Worm (Caenorhabditis elegans) whole organism, L2 larva: ENCODE data around the gene M01H9.10.
A peak's percentile ranks its signal among the peaks of the same experiment; 100 is the strongest.

Experiments used
- C34F6.9 ChIP-seq: fragments of 150-350 bp; optimal IDR thresholded peaks from 2 replicates; lab custom pipeline; 2014; ENCODE audit warnings: missing biosample characterization, missing genetic modification characterization
- F13H6.1 ChIP-seq: sonication (generic microtip); optimal IDR thresholded peaks from 2 replicates; lab custom pipeline; 2016; ENCODE audit warnings: missing genetic modification characterization, missing compliant biosample characterization
- R02D3.7 ChIP-seq: fragments of 150-350 bp; optimal IDR thresholded peaks from 2 replicates; lab custom pipeline; 2014; ENCODE audit warnings: missing biosample characterization, missing genetic modification characterization
- Y55F3AM.14 ChIP-seq: fragments of 200-800 bp; sonication (Bioruptor generic); optimal IDR thresholded peaks from 2 replicates; lab custom pipeline; 2018; ENCODE audit warnings: mild to moderate bottlenecking, missing genetic modification characterization, missing compliant biosample characterization
- ZK546.5 ChIP-seq: sonication (generic microtip); optimal IDR thresholded peaks from 2 replicates; lab custom pipeline; 2017; ENCODE audit warnings: missing biosample characterization, missing genetic modification characterization
- alr-1 ChIP-seq: fragments of 150-350 bp; optimal IDR thresholded peaks from 2 replicates; lab custom pipeline; 2014; ENCODE audit warnings: missing biosample characterization, missing genetic modification characterization
- aly-2 ChIP-seq: fragments of 150-350 bp; optimal IDR thresholded peaks from 2 replicates; lab custom pipeline; 2014; ENCODE audit warnings: missing biosample characterization, missing genetic modification characterization
- ama-1 ChIP-seq: fragments of 150-350 bp; optimal IDR thresholded peaks from 2 replicates; lab custom pipeline; 2018; ENCODE audit warnings: inconsistent platforms
- blmp-1 ChIP-seq: sonication (generic microtip); optimal IDR thresholded peaks from 2 replicates; lab custom pipeline; 2017; ENCODE audit warnings: missing genetic modification characterization, mild to moderate bottlenecking, missing compliant biosample characterization, antibody characterized with exemption, moderate library complexity; ENCODE audit not compliant: insufficient read depth
- ceh-16 ChIP-seq: fragments of 150-350 bp; optimal IDR thresholded peaks from 2 replicates; lab custom pipeline; 2014; ENCODE audit warnings: missing biosample characterization, missing genetic modification characterization
- ceh-82 ChIP-seq: fragments of 150-350 bp; optimal IDR thresholded peaks from 2 replicates; lab custom pipeline; 2014; ENCODE audit warnings: missing biosample characterization, missing genetic modification characterization
- crh-2 ChIP-seq: sonication (generic microtip); optimal IDR thresholded peaks from 2 replicates; lab custom pipeline; 2017; ENCODE audit warnings: missing biosample characterization, missing genetic modification characterization
- dmd-4 ChIP-seq: sonication (generic microtip); optimal IDR thresholded peaks from 2 replicates; lab custom pipeline; 2017; ENCODE audit warnings: missing biosample characterization, missing genetic modification characterization
- egl-27 ChIP-seq: sonication (generic microtip); optimal IDR thresholded peaks from 3 replicates; lab custom pipeline; 2017; ENCODE audit warnings: missing biosample characterization, missing genetic modification reagents, missing genetic modification characterization
- elt-1 ChIP-seq: fragments of 150-350 bp; optimal IDR thresholded peaks from 2 replicates; lab custom pipeline; 2014; ENCODE audit warnings: missing biosample characterization, missing genetic modification characterization
- elt-3 ChIP-seq: sonication (generic microtip); optimal IDR thresholded peaks from 2 replicates; lab custom pipeline; 2017; ENCODE audit warnings: missing biosample characterization, missing genetic modification characterization
- fos-1 ChIP-seq: fragments of 150-350 bp; optimal IDR thresholded peaks from 2 replicates; lab custom pipeline; 2014; ENCODE audit warnings: missing biosample characterization, missing genetic modification characterization
- gmeb-1 ChIP-seq: fragments of 150-350 bp; optimal IDR thresholded peaks from 2 replicates; lab custom pipeline; 2014; ENCODE audit warnings: missing biosample characterization, missing genetic modification characterization
- lin-11 ChIP-seq: fragments of 150-350 bp; sonication (generic microtip); optimal IDR thresholded peaks from 2 replicates; lab custom pipeline; 2014; ENCODE audit warnings: missing biosample characterization, missing genetic modification characterization, inconsistent platforms, mixed read lengths
- lin-13 ChIP-seq: fragments of 150-350 bp; optimal IDR thresholded peaks from 2 replicates; lab custom pipeline; 2014; ENCODE audit warnings: missing biosample characterization, missing genetic modification reagents, missing genetic modification characterization
- lin-39 ChIP-seq: fragments of 150-350 bp; optimal IDR thresholded peaks from 2 replicates; lab custom pipeline; 2014; ENCODE audit warnings: missing biosample characterization, missing genetic modification reagents, missing genetic modification characterization
- lsy-2 ChIP-seq, 2 experiments: fragments of 150-350 bp in 1 of 2; sonication (generic microtip) in 1 of 2; optimal IDR thresholded peaks; 2 replicates each; lab custom pipeline; 2014 to 2017; ENCODE audit warnings: missing biosample characterization in 2 of 2, missing genetic modification characterization in 2 of 2
- mab-5 ChIP-seq: fragments of 150-350 bp; optimal IDR thresholded peaks from 2 replicates; lab custom pipeline; 2014; ENCODE audit warnings: missing biosample characterization, missing genetic modification characterization
- mbf-1 ChIP-seq: sonication (generic microtip); optimal IDR thresholded peaks from 2 replicates; lab custom pipeline; 2017; ENCODE audit warnings: missing biosample characterization, missing genetic modification characterization
- mdl-1 ChIP-seq, 2 experiments: fragments of 150-350 bp in 1 of 2; sonication (generic microtip) in 1 of 2; optimal IDR thresholded peaks; 2 replicates each; lab custom pipeline; 2017; ENCODE audit warnings: missing biosample characterization in 2 of 2, missing genetic modification characterization in 2 of 2
- nhr-10 ChIP-seq: sonication (generic microtip); optimal IDR thresholded peaks from 2 replicates; lab custom pipeline; 2017; ENCODE audit warnings: missing biosample characterization, missing genetic modification characterization
- nhr-11 ChIP-seq: fragments of 150-350 bp; optimal IDR thresholded peaks from 2 replicates; lab custom pipeline; 2014; ENCODE audit warnings: missing biosample characterization, missing genetic modification characterization
- nhr-12 ChIP-seq: fragments of 150-350 bp; optimal IDR thresholded peaks from 2 replicates; lab custom pipeline; 2014; ENCODE audit warnings: missing biosample characterization, missing genetic modification characterization
- nhr-129 ChIP-seq: fragments of 150-350 bp; optimal IDR thresholded peaks from 2 replicates; lab custom pipeline; 2014; ENCODE audit warnings: missing biosample characterization, missing genetic modification characterization
- nhr-21 ChIP-seq: fragments of 150-350 bp; optimal IDR thresholded peaks from 2 replicates; lab custom pipeline; 2014; ENCODE audit warnings: missing biosample characterization, missing genetic modification characterization
- nhr-23 ChIP-seq: fragments of 150-350 bp; optimal IDR thresholded peaks from 2 replicates; lab custom pipeline; 2014; ENCODE audit warnings: missing biosample characterization, missing genetic modification reagents, missing genetic modification characterization
- nhr-237 ChIP-seq: fragments of 150-350 bp; optimal IDR thresholded peaks from 2 replicates; lab custom pipeline; 2014; ENCODE audit warnings: missing biosample characterization, missing genetic modification characterization
- nhr-25 ChIP-seq: fragments of 150-350 bp; sonication (generic microtip); optimal IDR thresholded peaks from 3 replicates; lab custom pipeline; 2014; ENCODE audit warnings: missing biosample characterization, missing genetic modification characterization
- nhr-6 ChIP-seq: fragments of 150-350 bp; optimal IDR thresholded peaks from 2 replicates; lab custom pipeline; 2014; ENCODE audit warnings: missing biosample characterization, missing genetic modification characterization
- nhr-77 ChIP-seq: fragments of 150-350 bp; optimal IDR thresholded peaks from 2 replicates; lab custom pipeline; 2014; ENCODE audit warnings: missing biosample characterization, missing genetic modification characterization
- peb-1 ChIP-seq: fragments of 150-350 bp; optimal IDR thresholded peaks from 2 replicates; lab custom pipeline; 2014; ENCODE audit warnings: missing biosample characterization, missing genetic modification characterization
- sem-4 ChIP-seq: fragments of 150-350 bp; optimal IDR thresholded peaks from 2 replicates; lab custom pipeline; 2014; ENCODE audit warnings: missing biosample characterization, missing genetic modification reagents, missing genetic modification characterization
- skn-1 ChIP-seq: sonication (generic microtip); optimal IDR thresholded peaks from 2 replicates; lab custom pipeline; 2017; ENCODE audit warnings: missing biosample characterization, missing genetic modification characterization
- sma-3 ChIP-seq: sonication (generic microtip); optimal IDR thresholded peaks from 2 replicates; lab custom pipeline; 2016; ENCODE audit warnings: missing genetic modification reagents, missing genetic modification characterization, missing compliant biosample characterization
- sma-9 ChIP-seq, 2 experiments: fragments of 150-350 bp in 1 of 2; sonication (generic microtip) in 1 of 2; optimal IDR thresholded peaks; 2 replicates each; lab custom pipeline; 2014 to 2016; ENCODE audit warnings: missing genetic modification characterization in 2 of 2, mild to moderate bottlenecking in 1 of 2, missing biosample characterization in 1 of 2, missing compliant biosample characterization in 1 of 2, missing genetic modification reagents in 1 of 2, moderate library complexity in 1 of 2
- snpc-4 ChIP-seq: fragments of 150-350 bp; optimal IDR thresholded peaks from 2 replicates; lab custom pipeline; 2014; ENCODE audit warnings: missing biosample characterization, missing genetic modification characterization
- unc-39 ChIP-seq: fragments of 150-350 bp; optimal IDR thresholded peaks from 2 replicates; lab custom pipeline; 2014; ENCODE audit warnings: missing biosample characterization, missing genetic modification characterization
- unc-55 ChIP-seq: fragments of 150-350 bp; sonication (generic microtip); optimal IDR thresholded peaks from 3 replicates; lab custom pipeline; 2014; ENCODE audit warnings: missing biosample characterization, missing genetic modification reagents, missing genetic modification characterization
- unc-62 ChIP-seq: fragments of 150-350 bp; optimal IDR thresholded peaks from 2 replicates; lab custom pipeline; 2014; ENCODE audit warnings: missing biosample characterization, missing genetic modification reagents, missing genetic modification characterization
- zag-1 ChIP-seq: fragments of 150-350 bp; optimal IDR thresholded peaks from 2 replicates; lab custom pipeline; 2014; ENCODE audit warnings: missing biosample characterization, missing genetic modification characterization
- ztf-1 ChIP-seq: fragments of 200-800 bp; sonication (Bioruptor generic); conservative IDR thresholded peaks from 2 replicates; pipeline ENCODE4 v1.3.6; 2022; ENCODE audit warnings: missing genetic modification characterization, missing compliant biosample characterization
- ztf-11 ChIP-seq: sonication (generic microtip); optimal IDR thresholded peaks from 2 replicates; lab custom pipeline; 2017; ENCODE audit warnings: missing biosample characterization, missing genetic modification characterization
- ztf-4 ChIP-seq: fragments of 150-350 bp; optimal IDR thresholded peaks from 2 replicates; lab custom pipeline; 2014; ENCODE audit warnings: missing biosample characterization, missing genetic modification characterization

Gene M01H9.10

ce11 chrIV:4469770-4470709 is 9.9 kb downstream of the M01H9.10 start:
- TF ChIP-seq dmd-4: no peak
- TF ChIP-seq fos-1 (tag; lab: Kevin White, UChicago): peak; percentile 38
- TF ChIP-seq ztf-4 (tag; lab: Kevin White, UChicago): no peak
- peak; percentile 18 for TF ChIP-seq nhr-21 (tag; lab: Kevin White, UChicago)
- TF ChIP-seq snpc-4: no peak
- TF ChIP-seq mdl-1 (tag; optimal IDR thresholded peaks at IDR 0.05; lab: Kevin White, UChicago): peak; percentile 56 to 91
- TF ChIP-seq sem-4 (tag; lab: Kevin White, UChicago): peak; percentile 29
- peak; percentile 2 to 74 for TF ChIP-seq lsy-2 (tag; optimal IDR thresholded peaks at IDR 0.05; lab: Kevin White, UChicago)
- TF ChIP-seq ceh-16 (tag; lab: Kevin White, UChicago): no peak
- peak; percentile 44 for TF ChIP-seq unc-55
- TF ChIP-seq unc-39 (tag; lab: Kevin White, UChicago): no peak
- TF ChIP-seq R02D3.7 (tag; lab: Kevin White, UChicago): no peak
- no peak for TF ChIP-seq mab-5 (tag; lab: Kevin White, UChicago)
- TF ChIP-seq nhr-77 (tag; lab: Kevin White, UChicago): no peak
- TF ChIP-seq ceh-82 (tag; lab: Kevin White, UChicago): no peak
- TF ChIP-seq F13H6.1 (tag; lab: Kevin White, UChicago): peak; percentile 64
- TF ChIP-seq zag-1 (tag; lab: Kevin White, UChicago): peak; percentile 14
- TF ChIP-seq skn-1 (tag; lab: Kevin White, UChicago): peak; percentile 26
- no peak for TF ChIP-seq egl-27 (tag; lab: Kevin White, UChicago)
- TF ChIP-seq nhr-11 (tag; lab: Kevin White, UChicago): no peak
- no peak for TF ChIP-seq mbf-1 (tag; lab: Kevin White, UChicago)
- TF ChIP-seq alr-1: no peak
- peak; percentile 70 for TF ChIP-seq crh-2 (tag; lab: Kevin White, UChicago)
- no peak for TF ChIP-seq elt-3 (tag; lab: Kevin White, UChicago)
- TF ChIP-seq nhr-23: no peak
- no peak for TF ChIP-seq elt-1
- TF ChIP-seq nhr-129 (tag; lab: Kevin White, UChicago): peak; percentile 89
- TF ChIP-seq lin-39: no peak
- TF ChIP-seq lin-13: no peak
- TF ChIP-seq ZK546.5 (tag; lab: Kevin White, UChicago): no peak
- no peak for TF ChIP-seq unc-62 (GFP tag; lab: Kevin White, UChicago)
- no peak for TF ChIP-seq peb-1
- TF ChIP-seq ztf-11 (tag; lab: Kevin White, UChicago): no peak
- TF ChIP-seq gmeb-1 (tag; lab: Kevin White, UChicago): peak; percentile 23
- peak; percentile 88 for TF ChIP-seq lin-11 (tag; lab: Kevin White, UChicago)
- TF ChIP-seq nhr-6 (tag; lab: Kevin White, UChicago): no peak
- TF ChIP-seq Y55F3AM.14: peak; percentile 57
- TF ChIP-seq nhr-25 (tag; lab: Kevin White, UChicago): no peak
- no peak for TF ChIP-seq blmp-1 (tag; lab: Kevin White, UChicago)
- no peak for TF ChIP-seq nhr-10 (tag; lab: Kevin White, UChicago)
- TF ChIP-seq nhr-12 (tag; lab: Kevin White, UChicago): no peak
- peak; percentile 72 for TF ChIP-seq C34F6.9 (tag; lab: Kevin White, UChicago)
- peak; percentile 9 for TF ChIP-seq sma-3
- no peak for TF ChIP-seq nhr-237
- no peak for TF ChIP-seq aly-2 (tag; lab: Kevin White, UChicago)
- no peak for TF ChIP-seq ztf-1
- TF ChIP-seq sma-9 (GFP tag; optimal IDR thresholded peaks at IDR 0.05; lab: Kevin White, UChicago): peak; percentile 71
- TF ChIP-seq sma-9 (tag; optimal IDR thresholded peaks at IDR 0.05; lab: Kevin White, UChicago): no peak
- peak; percentile 52 for TF ChIP-seq ama-1 (lab: Kevin White, UChicago)
